Fruit fly (Drosophila melanogaster): ENCODE data around the gene CG12814.

DNA sequence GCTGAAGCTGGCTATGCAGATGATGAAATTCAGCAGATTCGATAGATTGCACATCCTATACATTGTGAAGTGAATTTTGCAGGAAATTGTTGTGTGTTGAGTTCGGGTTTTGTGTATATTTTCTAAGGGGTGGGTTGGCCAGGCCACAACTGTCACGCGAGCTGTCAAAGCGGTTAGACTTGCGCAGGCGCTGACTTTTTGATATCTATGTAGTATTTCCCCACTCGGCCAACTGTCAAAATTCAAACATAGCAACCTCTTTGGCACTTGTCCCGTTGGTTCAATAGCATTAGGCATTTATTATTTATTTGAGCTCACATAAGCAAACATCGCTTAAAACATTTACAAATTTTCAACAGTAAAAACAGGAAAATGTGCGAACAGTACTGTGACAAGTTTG, 35.2 kb upstream of the CG12814 start, which contains the start of the genes CG12817 and CG34107:
- TF ChIP-seq Dll (optimal IDR thresholded peaks at IDR 0.05) = no peak
- no peak for TF ChIP-seq pan (optimal IDR thresholded peaks at IDR 0.05)
- TF ChIP-seq usp (GFP tag; optimal IDR thresholded peaks at IDR 0.05) = no peak

Measured in whole organism.